Worm (Caenorhabditis elegans) whole organism, young adult: Measurements from ENCODE around the gene clec-31.

Experiments
- B0035.1 ChIP-seq: sonication (generic microtip); optimal IDR thresholded peaks from 2 replicates; lab custom pipeline; 2016; ENCODE audit warnings: missing genetic modification characterization, mild to moderate bottlenecking, missing compliant biosample characterization, missing genotype, missing genetic modification reagents
- C06A6.2 ChIP-seq: fragments of 200-800 bp; sonication (Bioruptor generic); conservative IDR thresholded peaks from 2 replicates; pipeline ENCODE4 v1.3.6; 2022; ENCODE audit warnings: missing genetic modification characterization, missing compliant biosample characterization
- D2030.7 ChIP-seq: fragments of 200-800 bp; sonication (Bioruptor generic); IDR thresholded peaks from 2 replicates; pipeline ENCODE4 v1.3.6; 2022; ENCODE audit warnings: missing genetic modification reagents, missing genetic modification characterization, missing compliant biosample characterization
- F49E8.2 ChIP-seq: sonication (generic microtip); optimal IDR thresholded peaks from 3 replicates; lab custom pipeline; 2017; ENCODE audit warnings: missing genetic modification characterization, mild to moderate bottlenecking, missing compliant biosample characterization, antibody characterized with exemption, moderate library complexity; ENCODE audit not compliant: insufficient read depth
- F55B11.4 ChIP-seq: sonication (generic microtip); optimal IDR thresholded peaks from 2 replicates; lab custom pipeline; 2016; ENCODE audit warnings: missing compliant biosample characterization, missing genetic modification characterization, borderline replicate concordance; ENCODE audit not compliant: insufficient read depth
- F57A8.1 ChIP-seq: fragments of 200-800 bp; sonication (Bioruptor generic); optimal IDR thresholded peaks from 2 replicates; lab custom pipeline; 2018; ENCODE audit warnings: mild to moderate bottlenecking, missing genetic modification characterization, moderate library complexity, missing compliant biosample characterization
- T07F8.4 ChIP-seq: sonication (generic microtip); optimal IDR thresholded peaks from 2 replicates; lab custom pipeline; 2016; ENCODE audit warnings: mild to moderate bottlenecking, missing genetic modification characterization, moderate library complexity, missing compliant biosample characterization
- Y67H2A.10 ChIP-seq: fragments of 200-800 bp; sonication (Bioruptor generic); conservative IDR thresholded peaks from 2 replicates; pipeline ENCODE4 v1.3.6; 2022; ENCODE audit warnings: missing genetic modification reagents, missing genetic modification characterization, missing compliant biosample characterization
- Y79H2A.3 ChIP-seq: fragments of 200-800 bp; sonication (Bioruptor generic); conservative IDR thresholded peaks from 2 replicates; pipeline ENCODE4 v1.3.6; 2022; ENCODE audit warnings: missing genetic modification reagents, missing genetic modification characterization, missing compliant biosample characterization
- aptf-2 ChIP-seq: fragments of 200-800 bp; sonication (Bioruptor generic); conservative IDR thresholded peaks from 2 replicates; pipeline ENCODE4 v1.3.6; 2022; ENCODE audit warnings: missing genetic modification reagents, missing genetic modification characterization, missing compliant biosample characterization
- athp-1 ChIP-seq: sonication (generic microtip); optimal IDR thresholded peaks from 2 replicates; lab custom pipeline; 2017; ENCODE audit warnings: mild to moderate bottlenecking, missing genetic modification characterization, missing compliant biosample characterization
- attf-3 ChIP-seq: fragments of 200-800 bp; sonication (Bioruptor generic); conservative IDR thresholded peaks from 2 replicates; pipeline ENCODE4 v1.3.6; 2022; ENCODE audit warnings: missing genetic modification reagents, missing genetic modification characterization, missing compliant biosample characterization
- bed-1 ChIP-seq: fragments of 200-800 bp; sonication (Bioruptor generic); IDR thresholded peaks from 2 replicates; pipeline ENCODE4 v1.3.6; 2022; ENCODE audit warnings: missing genetic modification reagents, missing genetic modification characterization, missing compliant biosample characterization
- chd-7 ChIP-seq: sonication (generic microtip); optimal IDR thresholded peaks from 2 replicates; lab custom pipeline; 2016; ENCODE audit warnings: mild to moderate bottlenecking, missing genetic modification characterization, moderate library complexity, missing compliant biosample characterization
- ets-4 ChIP-seq: fragments of 200-800 bp; sonication (Bioruptor generic); optimal IDR thresholded peaks from 2 replicates; lab custom pipeline; 2018; ENCODE audit warnings: mild to moderate bottlenecking, missing genetic modification characterization, missing compliant biosample characterization
- let-607 ChIP-seq, 2 experiments: fragments of 200-800 bp in 1 of 2; sonication (Bioruptor generic) in 1 of 2; sonication (generic microtip) in 1 of 2; optimal IDR thresholded peaks; 2 replicates each; lab custom pipeline; 2016 to 2018; ENCODE audit warnings: mild to moderate bottlenecking in 2 of 2, missing compliant biosample characterization in 2 of 2, missing genetic modification characterization in 2 of 2, moderate library complexity in 2 of 2, missing genotype in 1 of 2
- lin-40 ChIP-seq: sonication (generic microtip); optimal IDR thresholded peaks from 2 replicates; lab custom pipeline; 2016; ENCODE audit warnings: missing genetic modification characterization, mild to moderate bottlenecking, missing compliant biosample characterization, missing genotype, missing genetic modification reagents
- madf-6 ChIP-seq: fragments of 200-800 bp; sonication (Bioruptor generic); IDR thresholded peaks from 2 replicates; pipeline ENCODE4 v1.3.6; 2022; ENCODE audit warnings: missing genetic modification reagents, missing genetic modification characterization, missing compliant biosample characterization
- madf-8 ChIP-seq: fragments of 200-800 bp; sonication (Bioruptor generic); conservative IDR thresholded peaks from 2 replicates; pipeline ENCODE4 v1.3.6; 2022; ENCODE audit warnings: missing genetic modification reagents, missing genetic modification characterization, missing compliant biosample characterization
- mcd-1 ChIP-seq: fragments of 200-800 bp; sonication (Bioruptor generic); IDR thresholded peaks from 2 replicates; pipeline ENCODE4 v1.3.6; 2022; ENCODE audit warnings: missing genetic modification reagents, missing genetic modification characterization, missing compliant biosample characterization
- mel-28 ChIP-seq: sonication (generic microtip); optimal IDR thresholded peaks from 2 replicates; lab custom pipeline; 2016; ENCODE audit warnings: borderline replicate concordance, mild to moderate bottlenecking, missing genetic modification characterization, missing compliant biosample characterization
- mes-4 ChIP-seq: sonication (generic microtip); optimal IDR thresholded peaks from 2 replicates; lab custom pipeline; 2016; ENCODE audit warnings: missing genotype, missing genetic modification characterization, missing compliant biosample characterization
- nfya-1 ChIP-seq: sonication (generic microtip); optimal IDR thresholded peaks from 2 replicates; lab custom pipeline; 2017; ENCODE audit warnings: antibody characterized with exemption, missing compliant biosample characterization, missing genetic modification characterization, borderline replicate concordance; ENCODE audit not compliant: insufficient read depth
- nfya-2 ChIP-seq: fragments of 200-800 bp; sonication (Bioruptor generic); IDR thresholded peaks from 2 replicates; pipeline ENCODE4 v1.3.6; 2022; ENCODE audit warnings: missing genetic modification reagents, missing genetic modification characterization, missing compliant biosample characterization
- pha-4 ChIP-seq: fragments of 150-350 bp; sonication (generic microtip); optimal IDR thresholded peaks from 2 replicates; lab custom pipeline; 2014; ENCODE audit warnings: missing biosample characterization, missing genetic modification reagents, missing genetic modification characterization
- rpc-1 ChIP-seq, 2 experiments: fragments of 150-350 bp in 1 of 2; sonication (generic microtip) in 1 of 2; optimal IDR thresholded peaks; 2 replicates each; lab custom pipeline; 2014 to 2018; ENCODE audit warnings: missing biosample characterization in 1 of 2, missing genetic modification characterization in 1 of 2, missing genetic modification reagents in 1 of 2, missing genotype in 1 of 2
- snpc-1.1 ChIP-seq: sonication (generic microtip); optimal IDR thresholded peaks from 2 replicates; lab custom pipeline; 2017; ENCODE audit warnings: missing genetic modification characterization, mild to moderate bottlenecking, missing compliant biosample characterization, antibody characterized with exemption, moderate library complexity, missing genotype, missing genetic modification reagents; ENCODE audit not compliant: insufficient read depth
- snpc-1.3 ChIP-seq: sonication (generic microtip); optimal IDR thresholded peaks from 2 replicates; lab custom pipeline; 2017; ENCODE audit warnings: missing genetic modification characterization, mild to moderate bottlenecking, missing compliant biosample characterization, antibody characterized with exemption, moderate library complexity, missing genotype, missing genetic modification reagents; ENCODE audit not compliant: insufficient read depth
- snpc-4 ChIP-seq, 5 experiments: fragments of 150-350 bp in 1 of 5; sonication (generic microtip) in 4 of 5; optimal IDR thresholded peaks; 2 replicates each; lab custom pipeline; 2014 to 2018; ENCODE audit warnings: missing genetic modification characterization in 5 of 5, missing biosample characterization in 3 of 5, antibody characterized with exemption in 2 of 5, mild to moderate bottlenecking in 2 of 5, missing compliant biosample characterization in 2 of 5, missing genotype in 2 of 5, moderate library complexity in 2 of 5, missing genetic modification reagents in 1 of 5
- zfh-2 ChIP-seq: fragments of 200-800 bp; sonication (Bioruptor generic); conservative IDR thresholded peaks from 2 replicates; pipeline ENCODE4 v1.3.6; 2022; ENCODE audit warnings: missing genetic modification reagents, missing genetic modification characterization, missing compliant biosample characterization
- ztf-22 ChIP-seq: fragments of 200-800 bp; sonication (Bioruptor generic); optimal IDR thresholded peaks from 2 replicates; lab custom pipeline; 2018; ENCODE audit warnings: mild to moderate bottlenecking, missing genetic modification characterization, moderate library complexity, missing compliant biosample characterization
- ztf-26 ChIP-seq: sonication (generic microtip); optimal IDR thresholded peaks from 2 replicates; lab custom pipeline; 2017; ENCODE audit warnings: missing genetic modification characterization, missing compliant biosample characterization
- ztf-6 ChIP-seq: fragments of 200-800 bp; sonication (Bioruptor generic); IDR thresholded peaks from 2 replicates; pipeline ENCODE4 v1.3.6; 2022; ENCODE audit warnings: missing genetic modification reagents, missing genetic modification characterization, missing compliant biosample characterization

clec-31 gene

DNA sequence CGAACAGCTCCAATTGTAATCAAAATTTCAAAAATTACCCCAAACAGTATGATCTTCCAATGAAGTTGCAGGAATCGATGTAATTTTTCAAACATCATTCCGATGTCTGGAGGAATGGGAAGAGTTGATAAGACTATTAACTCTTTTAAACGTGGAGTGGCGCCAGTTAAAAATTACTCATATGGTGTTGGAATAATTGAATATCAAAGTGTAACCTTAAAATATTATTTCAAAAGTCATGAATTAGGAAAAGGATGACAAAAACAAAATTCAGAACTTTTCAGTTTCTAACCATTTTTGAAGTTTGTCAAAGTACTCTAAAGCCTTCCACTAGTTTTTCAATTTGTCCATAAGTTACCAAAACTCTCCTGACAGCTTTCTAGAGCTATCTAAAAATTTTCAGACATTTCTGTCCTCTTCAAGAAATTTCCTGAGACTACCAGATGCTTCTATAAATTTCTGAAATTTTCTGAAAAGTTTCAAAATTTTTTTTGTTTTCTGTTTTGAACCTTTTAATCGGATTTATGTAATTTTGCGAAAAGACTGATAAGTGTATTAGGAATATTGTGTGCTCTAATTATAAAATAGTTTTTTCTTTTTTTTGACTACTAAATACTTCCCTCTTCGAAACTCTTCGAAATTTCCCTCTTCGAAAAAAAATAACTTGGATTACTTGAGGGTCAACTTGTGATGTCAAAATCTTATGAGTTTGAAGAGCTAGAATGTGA, 3.8 kb downstream of the clec-31 start, which contains the start of the genes clec-35 and clec-27:
Gene clec-35 (minus strand): TSS at position 101 of the 728 bp plus-strand sequence.
Gene clec-27 (plus strand): TSS at position 678 of the 728 bp plus-strand sequence.
- TF ChIP-seq mes-4 (tag; lab: Kevin White, UChicago): no peak
- TF ChIP-seq attf-3: no peak
- no peak for TF ChIP-seq aptf-2
- no peak for TF ChIP-seq ztf-22
- no peak for TF ChIP-seq athp-1 (tag; lab: Kevin White, UChicago)
- no peak for TF ChIP-seq T07F8.4 (tag; lab: Kevin White, UChicago)
- TF ChIP-seq F57A8.1: no peak
- no peak for TF ChIP-seq rpc-1 (optimal IDR thresholded peaks at IDR 0.05; lab: Kevin White, UChicago)
- no peak for TF ChIP-seq rpc-1 (tag; optimal IDR thresholded peaks at IDR 0.05; lab: Kevin White, UChicago)
- no peak for TF ChIP-seq C06A6.2 (GFP tag; lab: Robert Waterston, UW)
- no peak for TF ChIP-seq bed-1 (GFP tag; lab: Robert Waterston, UW)
- no peak for TF ChIP-seq ets-4 (GFP tag; lab: Kevin White, UChicago)
- TF ChIP-seq let-607 (tag; optimal IDR thresholded peaks at IDR 0.05; lab: Kevin White, UChicago): no peak
- no peak for TF ChIP-seq madf-8 (GFP tag; lab: Robert Waterston, UW)
- TF ChIP-seq lin-40 (tag; lab: Kevin White, UChicago): no peak

DNA sequence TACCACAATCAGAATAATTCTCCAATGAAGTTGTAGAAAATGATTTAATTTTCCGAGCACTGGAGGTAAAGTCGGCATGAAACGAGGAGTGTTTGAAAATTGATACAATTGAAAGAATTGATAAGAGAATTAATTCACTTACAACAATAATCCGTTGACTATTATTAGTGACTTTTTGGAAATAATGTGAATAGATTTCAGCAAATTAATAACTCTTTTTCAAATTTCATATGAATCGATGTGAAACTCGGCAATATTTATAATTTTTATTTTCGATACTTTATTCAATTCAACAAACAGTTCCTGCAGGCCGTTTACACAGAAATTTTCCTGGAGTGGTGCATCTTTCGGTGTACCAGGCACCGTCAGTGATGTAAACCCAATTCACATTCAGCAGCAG, 5.9 kb downstream of the clec-31 start, which contains the start of gene clec-37:
Gene clec-37 (minus strand): TSS at position 101 of the 400 bp plus-strand sequence.
- TF ChIP-seq ztf-26 (tag; lab: Kevin White, UChicago): no peak
- no peak for TF ChIP-seq chd-7
- TF ChIP-seq madf-6: no peak
- no peak for TF ChIP-seq ztf-6
- TF ChIP-seq D2030.7 (GFP tag; lab: Robert Waterston, UW): no peak
- TF ChIP-seq F49E8.2: no peak
- TF ChIP-seq zfh-2 (GFP tag; lab: Robert Waterston, UW): no peak
- TF ChIP-seq mel-28 (tag; lab: Kevin White, UChicago): no peak
- no peak for TF ChIP-seq pha-4 (tag; lab: Kevin White, UChicago)
- no peak for TF ChIP-seq Y67H2A.10 (GFP tag; lab: Robert Waterston, UW)
- no peak for TF ChIP-seq snpc-1.1 (tag; lab: Kevin White, UChicago)
- TF ChIP-seq Y79H2A.3 (GFP tag; lab: Robert Waterston, UW): no peak
- TF ChIP-seq F55B11.4 (tag; lab: Kevin White, UChicago): no peak
- TF ChIP-seq mcd-1 (GFP tag; lab: Robert Waterston, UW): no peak
- TF ChIP-seq nfya-2: no peak
- TF ChIP-seq snpc-1.3 (tag; lab: Kevin White, UChicago): no peak
- TF ChIP-seq snpc-4 (GFP tag; optimal IDR thresholded peaks at IDR 0.05; lab: Kevin White, UChicago): no peak
- TF ChIP-seq snpc-4 (tag; optimal IDR thresholded peaks at IDR 0.05; lab: Kevin White, UChicago): no peak
- no peak for TF ChIP-seq B0035.1 (tag; lab: Kevin White, UChicago)
- TF ChIP-seq nfya-1 (tag; lab: Kevin White, UChicago): no peak
